Worm (Caenorhabditis elegans) whole organism, young adult: ENCODE results near the gene C36E8.6.

ENCODE experiments used
- B0261.1 ChIP-seq: sonication (generic microtip); optimal IDR thresholded peaks from 2 replicates; lab custom pipeline; 2016; ENCODE audit warnings: mild to moderate bottlenecking, missing genetic modification characterization, moderate library complexity, missing compliant biosample characterization
- F57C9.4 ChIP-seq: sonication (generic microtip); optimal IDR thresholded peaks from 2 replicates; lab custom pipeline; 2017; ENCODE audit warnings: mild to moderate bottlenecking, missing genetic modification characterization, missing compliant biosample characterization
- aptf-2 ChIP-seq: fragments of 200-800 bp; sonication (Bioruptor generic); conservative IDR thresholded peaks from 2 replicates; pipeline ENCODE4 v1.3.6; 2022; ENCODE audit warnings: missing genetic modification reagents, missing genetic modification characterization, missing compliant biosample characterization
- bed-1 ChIP-seq: fragments of 200-800 bp; sonication (Bioruptor generic); IDR thresholded peaks from 2 replicates; pipeline ENCODE4 v1.3.6; 2022; ENCODE audit warnings: missing genetic modification reagents, missing genetic modification characterization, missing compliant biosample characterization
- ceh-40 ChIP-seq: fragments of 200-800 bp; sonication (Bioruptor generic); IDR thresholded peaks from 2 replicates; pipeline ENCODE4 v1.3.6; 2022; ENCODE audit warnings: missing genetic modification characterization, missing compliant biosample characterization
- die-1 ChIP-seq: sonication (generic microtip); optimal IDR thresholded peaks from 2 replicates; lab custom pipeline; 2016; ENCODE audit warnings: missing genotype, mild to moderate bottlenecking, missing genetic modification characterization, missing compliant biosample characterization
- mcd-1 ChIP-seq: fragments of 200-800 bp; sonication (Bioruptor generic); IDR thresholded peaks from 2 replicates; pipeline ENCODE4 v1.3.6; 2022; ENCODE audit warnings: missing genetic modification reagents, missing genetic modification characterization, missing compliant biosample characterization
- mxl-1 ChIP-seq: sonication (generic microtip); optimal IDR thresholded peaks from 2 replicates; lab custom pipeline; 2016; ENCODE audit warnings: missing genetic modification characterization, missing compliant biosample characterization
- nhr-90 ChIP-seq: sonication (generic microtip); optimal IDR thresholded peaks from 2 replicates; lab custom pipeline; 2016; ENCODE audit warnings: missing genotype, mild to moderate bottlenecking, missing genetic modification characterization, missing compliant biosample characterization
- pha-4 ChIP-seq: fragments of 150-350 bp; sonication (generic microtip); optimal IDR thresholded peaks from 2 replicates; lab custom pipeline; 2014; ENCODE audit warnings: missing biosample characterization, missing genetic modification reagents, missing genetic modification characterization
- sea-2 ChIP-seq: fragments of 200-800 bp; sonication (Bioruptor generic); IDR thresholded peaks from 2 replicates; pipeline ENCODE4 v1.3.6; 2022; ENCODE audit warnings: missing genetic modification characterization, missing compliant biosample characterization
- tlf-1 ChIP-seq: fragments of 200-800 bp; sonication (Bioruptor generic); optimal IDR thresholded peaks from 2 replicates; lab custom pipeline; 2018; ENCODE audit warnings: mild to moderate bottlenecking, missing genetic modification characterization, missing compliant biosample characterization
- unc-130 ChIP-seq: sonication (generic microtip); optimal IDR thresholded peaks from 2 replicates; lab custom pipeline; 2016; ENCODE audit warnings: missing genetic modification reagents, missing genetic modification characterization, missing compliant biosample characterization

ce11 chrIII:4010987-4011386 lies 23.1 kb downstream of the C36E8.6 start:
- no peak for TF ChIP-seq tlf-1 (GFP tag; lab: Kevin White, UChicago)
- no peak for TF ChIP-seq nhr-90
- no peak for TF ChIP-seq sea-2
- no peak for TF ChIP-seq bed-1
- no peak for TF ChIP-seq pha-4
- no peak for TF ChIP-seq ceh-40 (GFP tag; lab: Robert Waterston, UW)
- no peak for TF ChIP-seq aptf-2 (GFP tag; lab: Robert Waterston, UW)
- no peak for TF ChIP-seq F57C9.4 (tag; lab: Kevin White, UChicago)
- no peak for TF ChIP-seq mxl-1
- TF ChIP-seq unc-130 (GFP tag; lab: Kevin White, UChicago), result no peak
- no peak for TF ChIP-seq B0261.1 (tag; lab: Kevin White, UChicago)
- no peak for TF ChIP-seq die-1 (tag; lab: Kevin White, UChicago)
- TF ChIP-seq mcd-1 (GFP tag; lab: Robert Waterston, UW), result no peak
